Fruit fly (Drosophila melanogaster) whole organism, embryonic: ENCODE results near the gene Ttc19.

Experiments used
- Atf6 ChIP-seq: fragments of 200-800 bp; sonication (Bioruptor generic); IDR thresholded peaks from 2 replicates; pipeline ENCODE4 v1.3.6; 2022; ENCODE audit warnings: missing biosample characterization, missing genetic modification characterization
- CG10565 ChIP-seq: fragments of 200-800 bp; sonication (Bioruptor generic); optimal IDR thresholded peaks from 3 replicates; lab custom pipeline; 2016; ENCODE audit warnings: missing biosample characterization, mild to moderate bottlenecking, missing genetic modification characterization
- CG11504 ChIP-seq: fragments of 200-800 bp; sonication (Bioruptor generic); optimal IDR thresholded peaks from 3 replicates; lab custom pipeline; 2019; ENCODE audit warnings: missing biosample characterization, mild to moderate bottlenecking, missing genetic modification characterization, moderate library complexity
- CG11560 ChIP-seq: fragments of 200-800 bp; sonication (Bioruptor generic); IDR thresholded peaks from 3 replicates; pipeline ENCODE4 v1.3.6; 2022; ENCODE audit warnings: missing biosample characterization, missing genetic modification characterization
- CG12071 ChIP-seq: fragments of 200-800 bp; sonication (Bioruptor generic); optimal IDR thresholded peaks from 3 replicates; lab custom pipeline; 2018; ENCODE audit warnings: missing biosample characterization, mild to moderate bottlenecking, missing genetic modification characterization
- CG14050 ChIP-seq: fragments of 200-800 bp; sonication (Bioruptor generic); IDR thresholded peaks from 3 replicates; pipeline ENCODE4 v1.3.6; 2022; ENCODE audit warnings: missing biosample characterization, missing genetic modification characterization
- CG14441 ChIP-seq: fragments of 200-800 bp; sonication (Bioruptor generic); IDR thresholded peaks from 2 replicates; pipeline ENCODE4 v1.3.6; 2022; ENCODE audit warnings: missing biosample characterization, missing genetic modification characterization
- CG14965 ChIP-seq: fragments of 200-800 bp; sonication (Bioruptor generic); optimal IDR thresholded peaks from 2 replicates; lab custom pipeline; 2016; ENCODE audit warnings: missing biosample characterization, missing genetic modification characterization, borderline replicate concordance
- CG15073 ChIP-seq: fragments of 200-800 bp; sonication (Bioruptor generic); optimal IDR thresholded peaks from 2 replicates; lab custom pipeline; 2016; ENCODE audit warnings: missing biosample characterization, missing genetic modification characterization
- CG16779 ChIP-seq: fragments of 200-800 bp; sonication (Bioruptor generic); IDR thresholded peaks from 2 replicates; pipeline ENCODE4 v1.3.6; 2022; ENCODE audit warnings: missing biosample characterization, missing genetic modification characterization
- CG17328 ChIP-seq: fragments of 200-800 bp; sonication (Bioruptor generic); IDR thresholded peaks from 2 replicates; pipeline ENCODE4 v1.3.6; 2022; ENCODE audit warnings: missing biosample characterization, missing genetic modification characterization
- CG18011 ChIP-seq: fragments of 200-800 bp; sonication (Bioruptor generic); optimal IDR thresholded peaks from 2 replicates; lab custom pipeline; 2017; ENCODE audit warnings: missing biosample characterization, missing genetic modification characterization, mild to moderate bottlenecking, moderate library complexity, missing genotype
- CG3065 ChIP-seq: fragments of 200-800 bp; sonication (Bioruptor generic); optimal IDR thresholded peaks from 2 replicates; lab custom pipeline; 2016; ENCODE audit warnings: missing biosample characterization, missing genetic modification characterization
- CG3281 ChIP-seq: fragments of 200-800 bp; sonication (Bioruptor generic); optimal IDR thresholded peaks from 3 replicates; lab custom pipeline; 2017; ENCODE audit warnings: missing biosample characterization, mild to moderate bottlenecking, missing genetic modification characterization
- CG4424 ChIP-seq: fragments of 200-800 bp; sonication (Bioruptor generic); optimal IDR thresholded peaks from 3 replicates; lab custom pipeline; 2016; ENCODE audit warnings: missing biosample characterization, missing genetic modification characterization
- CG4707 ChIP-seq: fragments of 200-800 bp; sonication (Bioruptor generic); optimal IDR thresholded peaks from 2 replicates; lab custom pipeline; 2018; ENCODE audit warnings: missing biosample characterization, mild to moderate bottlenecking, missing genetic modification characterization, moderate library complexity
- CG4820 ChIP-seq: fragments of 200-800 bp; sonication (Bioruptor generic); optimal IDR thresholded peaks from 3 replicates; lab custom pipeline; 2016; ENCODE audit warnings: missing biosample characterization, missing genetic modification characterization
- CG5180 ChIP-seq: fragments of 200-800 bp; sonication (Bioruptor generic); optimal IDR thresholded peaks from 3 replicates; lab custom pipeline; 2017; ENCODE audit warnings: missing biosample characterization, missing genetic modification characterization, mild to moderate bottlenecking, moderate library complexity, missing genetic modification reagents
- CG7271 ChIP-seq: fragments of 200-800 bp; sonication (Bioruptor generic); optimal IDR thresholded peaks from 2 replicates; lab custom pipeline; 2018; ENCODE audit warnings: missing biosample characterization, mild to moderate bottlenecking, missing genetic modification characterization, moderate library complexity
- CG7745 ChIP-seq: fragments of 200-800 bp; sonication (Bioruptor generic); optimal IDR thresholded peaks from 2 replicates; lab custom pipeline; 2018; ENCODE audit warnings: missing biosample characterization, mild to moderate bottlenecking, missing genetic modification characterization, moderate library complexity
- CG7786 ChIP-seq: fragments of 200-800 bp; sonication (Bioruptor generic); optimal IDR thresholded peaks from 2 replicates; lab custom pipeline; 2016; ENCODE audit warnings: missing biosample characterization, missing genetic modification characterization
- CG8359 ChIP-seq: fragments of 200-800 bp; sonication (Bioruptor generic); optimal IDR thresholded peaks from 2 replicates; lab custom pipeline; 2017; ENCODE audit warnings: missing biosample characterization, mild to moderate bottlenecking, missing genetic modification characterization, borderline replicate concordance
- CG8944 ChIP-seq: fragments of 200-800 bp; sonication (Bioruptor generic); optimal IDR thresholded peaks from 3 replicates; lab custom pipeline; 2016; ENCODE audit warnings: missing biosample characterization, missing genetic modification characterization
- CG9797 ChIP-seq: fragments of 200-800 bp; sonication (Bioruptor generic); optimal IDR thresholded peaks from 3 replicates; lab custom pipeline; 2018; ENCODE audit warnings: missing biosample characterization, mild to moderate bottlenecking, missing genetic modification characterization
- Chrac-16 ChIP-seq: fragments of 200-800 bp; sonication (Bioruptor generic); optimal IDR thresholded peaks from 3 replicates; lab custom pipeline; 2016; ENCODE audit warnings: missing biosample characterization, missing genetic modification characterization
- Dll ChIP-seq: fragments of 200-800 bp; sonication (Bioruptor generic); IDR thresholded peaks from 4 replicates; pipeline ENCODE4 v1.3.6; 2022; ENCODE audit warnings: missing biosample characterization, missing genetic modification characterization; ENCODE audit not compliant: partially characterized antibody
- Gug ChIP-seq: fragments of 200-800 bp; sonication (Bioruptor generic); IDR thresholded peaks from 4 replicates; pipeline ENCODE4 v1.3.6; 2022; ENCODE audit warnings: missing biosample characterization, missing genetic modification characterization
- HHEX ChIP-seq: fragments of 200-800 bp; sonication (Bioruptor generic); optimal IDR thresholded peaks from 3 replicates; lab custom pipeline; 2017; ENCODE audit warnings: missing biosample characterization, mild to moderate bottlenecking, missing genetic modification characterization, missing genetic modification reagents
- HmgD ChIP-seq: fragments of 200-800 bp; sonication (Bioruptor generic); optimal IDR thresholded peaks from 3 replicates; lab custom pipeline; 2016; ENCODE audit warnings: missing biosample characterization, missing genetic modification characterization
- MBD-R2 ChIP-seq: fragments of 200-800 bp; sonication (Bioruptor generic); IDR thresholded peaks from 2 replicates; pipeline ENCODE4 v1.3.6; 2022; ENCODE audit warnings: missing biosample characterization, missing genetic modification characterization
- PHDP ChIP-seq: fragments of 200-800 bp; sonication (Bioruptor generic); optimal IDR thresholded peaks from 3 replicates; lab custom pipeline; 2018; ENCODE audit warnings: missing biosample characterization, mild to moderate bottlenecking, missing genetic modification characterization, moderate library complexity
- Rx ChIP-seq: fragments of 200-800 bp; sonication (Bioruptor generic); IDR thresholded peaks from 2 replicates; pipeline ENCODE4 v1.3.6; 2022; ENCODE audit warnings: missing biosample characterization, missing genetic modification characterization
- amos ChIP-seq: fragments of 200-800 bp; sonication (Bioruptor generic); IDR thresholded peaks from 2 replicates; pipeline ENCODE4 v1.3.6; 2022; ENCODE audit warnings: missing biosample characterization, missing genetic modification characterization; ENCODE audit not compliant: partially characterized antibody
- ato ChIP-seq: fragments of 200-800 bp; sonication (Bioruptor generic); IDR thresholded peaks from 2 replicates; pipeline ENCODE4 v1.3.6; 2022; ENCODE audit warnings: missing biosample characterization, missing genetic modification characterization; ENCODE audit not compliant: partially characterized antibody
- crol ChIP-seq: fragments of 200-800 bp; sonication (Bioruptor generic); IDR thresholded peaks from 2 replicates; pipeline ENCODE4 v1.3.6; 2022; ENCODE audit warnings: missing biosample characterization, missing genetic modification characterization
- dati ChIP-seq: fragments of 200-800 bp; sonication (Bioruptor generic); IDR thresholded peaks from 2 replicates; pipeline ENCODE4 v1.3.6; 2022; ENCODE audit warnings: missing biosample characterization, missing genetic modification characterization
- fd64A ChIP-seq: fragments of 200-800 bp; sonication (Bioruptor generic); optimal IDR thresholded peaks from 3 replicates; lab custom pipeline; 2018; ENCODE audit warnings: missing biosample characterization, mild to moderate bottlenecking, missing genetic modification characterization
- mirr ChIP-seq: fragments of 200-800 bp; sonication (Bioruptor generic); optimal IDR thresholded peaks from 3 replicates; lab custom pipeline; 2018; ENCODE audit warnings: missing biosample characterization, mild to moderate bottlenecking, missing genetic modification characterization
- mld ChIP-seq: fragments of 200-800 bp; sonication (Bioruptor generic); IDR thresholded peaks from 3 replicates; pipeline ENCODE4 v1.3.6; 2022; ENCODE audit warnings: missing biosample characterization, missing genetic modification characterization; ENCODE audit not compliant: partially characterized antibody
- odd ChIP-seq: fragments of 200-800 bp; sonication (Bioruptor generic); optimal IDR thresholded peaks from 2 replicates; lab custom pipeline; 2017; ENCODE audit warnings: missing biosample characterization, mild to moderate bottlenecking, missing genetic modification characterization
- run ChIP-seq: fragments of 200-800 bp; sonication (Bioruptor generic); optimal IDR thresholded peaks from 3 replicates; lab custom pipeline; 2018; ENCODE audit warnings: missing biosample characterization, mild to moderate bottlenecking, missing genetic modification characterization
- salm ChIP-seq: fragments of 200-800 bp; sonication (Bioruptor generic); optimal IDR thresholded peaks from 2 replicates; lab custom pipeline; 2018; ENCODE audit warnings: missing biosample characterization, mild to moderate bottlenecking, missing genetic modification characterization
- sens ChIP-seq: fragments of 200-800 bp; sonication (Bioruptor generic); peaks from one replicate; lab custom pipeline; 2016; ENCODE audit warnings: missing biosample characterization, missing genetic modification characterization
- slbo ChIP-seq: fragments of 200-800 bp; sonication (Bioruptor generic); IDR thresholded peaks from 2 replicates; pipeline ENCODE4 v1.3.6; 2022; ENCODE audit warnings: missing biosample characterization, missing genetic modification characterization
- so ChIP-seq: fragments of 200-800 bp; sonication (Bioruptor generic); IDR thresholded peaks from 3 replicates; pipeline ENCODE4 v1.3.6; 2022; ENCODE audit warnings: missing biosample characterization, missing genetic modification characterization
- tin ChIP-seq: fragments of 200-800 bp; sonication (Bioruptor generic); optimal IDR thresholded peaks from 3 replicates; lab custom pipeline; 2016; ENCODE audit warnings: missing biosample characterization, missing genetic modification characterization
- tna ChIP-seq: fragments of 200-800 bp; sonication (Bioruptor generic); IDR thresholded peaks from 2 replicates; pipeline ENCODE4 v1.3.6; 2022; ENCODE audit warnings: missing biosample characterization, missing genetic modification characterization; ENCODE audit not compliant: partially characterized antibody
- trem ChIP-seq: fragments of 200-800 bp; optimal IDR thresholded peaks from 3 replicates; lab custom pipeline; 2019; ENCODE audit warnings: missing biosample characterization, mild to moderate bottlenecking, missing genetic modification characterization, moderate library complexity
- vnd ChIP-seq: fragments of 200-800 bp; sonication (Bioruptor generic); IDR thresholded peaks from 3 replicates; pipeline ENCODE4 v1.3.6; 2022; ENCODE audit warnings: missing biosample characterization, missing genetic modification characterization; ENCODE audit not compliant: partially characterized antibody
- wdn ChIP-seq: fragments of 200-800 bp; sonication (Bioruptor generic); IDR thresholded peaks from 2 replicates; pipeline ENCODE4 v1.3.6; 2022; ENCODE audit warnings: missing biosample characterization, missing genetic modification characterization

Gene Ttc19

dm6 chr2L:19045111-19045560 is at the start of gene Ttc19, which contains the start of gene Acn (continued):
- peak; percentile 45 for TF ChIP-seq crol
- TF ChIP-seq CG14965 (GFP tag; lab: Kevin White, UChicago) = peak; percentile 18
- TF ChIP-seq CG7271 (tag; lab: Kevin White, UChicago) = peak; percentile 74
- TF ChIP-seq ato (GFP tag; lab: Robert Waterston, UW) = peak; percentile 88
- 0 out of 2 replicates have a peak, but pooled peaks have one; percentile 46 for TF ChIP-seq CG16779 (GFP tag; lab: Robert Waterston, UW)
- TF ChIP-seq CG4820 = peak; percentile 80
- peak; percentile 96 for TF ChIP-seq vnd
- TF ChIP-seq CG12071 = no peak
- TF ChIP-seq trem (tag; lab: Kevin White, UChicago) = peak; percentile 90
- peak; percentile 82 for TF ChIP-seq CG14441
- TF ChIP-seq slbo (GFP tag; lab: Robert Waterston, UW) = peak; percentile 89
- TF ChIP-seq CG11504 = peak; percentile 83
- TF ChIP-seq odd (GFP tag; lab: Kevin White, UChicago) = no peak
- peak; percentile 45; the same call in 1 of the 2 replicates for TF ChIP-seq dati (GFP tag; lab: Robert Waterston, UW)
- TF ChIP-seq Atf6 (GFP tag; lab: Robert Waterston, UW) = peak; percentile 82
- TF ChIP-seq mld (GFP tag; lab: Robert Waterston, UW) = peak; percentile 93
- peak; percentile 89 for TF ChIP-seq tna (GFP tag; lab: Robert Waterston, UW)
- TF ChIP-seq CG8944 = peak; percentile 91
- TF ChIP-seq CG18011 = peak; percentile 63
- TF ChIP-seq CG15073 = no peak
- peak; percentile 52; the same call in 2 of the 3 replicates for TF ChIP-seq CG11560
- peak; percentile 76 for TF ChIP-seq CG3281 (GFP tag; lab: Kevin White, UChicago)
- peak; percentile 83; the same call in 3 of the 4 replicates for TF ChIP-seq Gug (GFP tag; lab: Robert Waterston, UW)
- TF ChIP-seq wdn (GFP tag; lab: Robert Waterston, UW) = peak; percentile 83
- peak; percentile 95 for TF ChIP-seq amos
- TF ChIP-seq salm (tag; lab: Kevin White, UChicago) = peak; percentile 40
- peak; percentile 77 for TF ChIP-seq PHDP (tag; lab: Kevin White, UChicago)
- TF ChIP-seq CG14050 (GFP tag; lab: Robert Waterston, UW) = peak; percentile 68
- TF ChIP-seq CG17328 (GFP tag; lab: Robert Waterston, UW) = peak; percentile 83
- no peak for TF ChIP-seq run (tag; lab: Kevin White, UChicago)
- TF ChIP-seq CG10565 = peak; percentile 9
- peak; percentile 98 for TF ChIP-seq Dll (GFP tag; lab: Robert Waterston, UW)
- TF ChIP-seq tin (GFP tag; lab: Kevin White, UChicago) = peak; percentile 88
- peak; percentile 59 for TF ChIP-seq CG8359 (GFP tag; lab: Kevin White, UChicago)
- peak; percentile 95 for TF ChIP-seq MBD-R2
- TF ChIP-seq Chrac-16 (GFP tag; lab: Kevin White, UChicago) = peak; percentile 82
- no peak for TF ChIP-seq CG5180 (GFP tag; lab: Kevin White, UChicago)
- TF ChIP-seq mirr (GFP tag; lab: Kevin White, UChicago) = peak; percentile 39
- TF ChIP-seq CG4707 (GFP tag; lab: Kevin White, UChicago) = peak; percentile 25
- peak; percentile 39 for TF ChIP-seq CG9797 (GFP tag; lab: Kevin White, UChicago)
- TF ChIP-seq Rx (GFP tag; lab: Robert Waterston, UW) = peak; percentile 53; the same call in 1 of the 2 replicates
- peak; percentile 68; the same call in 1 of the 3 replicates for TF ChIP-seq so (GFP tag; lab: Robert Waterston, UW)
- peak; percentile 98 for TF ChIP-seq sens
- TF ChIP-seq CG7745 (tag; lab: Kevin White, UChicago) = no peak
- TF ChIP-seq HHEX = peak; percentile 57
- peak; percentile 91 for TF ChIP-seq CG7786
- TF ChIP-seq HmgD = peak; percentile 89
- peak; percentile 87 for TF ChIP-seq CG4424 (GFP tag; lab: Kevin White, UChicago)
- TF ChIP-seq fd64A (GFP tag; lab: Kevin White, UChicago) = no peak
- TF ChIP-seq CG3065 (GFP tag; lab: Kevin White, UChicago) = peak; percentile 54
